Fruit fly (Drosophila melanogaster): ENCODE data around the gene ppk.
A peak's percentile ranks its signal among the peaks of the same experiment; 100 is the strongest.

Gene ppk

dm6 chr2L:14394298-14395064, 13.5 kb upstream of the ppk start:
- peak; percentile 7 for TF ChIP-seq toe (GFP tag; optimal IDR thresholded peaks at IDR 0.05)
- peak; percentile 59 for TF ChIP-seq CG7101 (tag; optimal IDR thresholded peaks at IDR 0.05)
- TF ChIP-seq Crg-1 (GFP tag; optimal IDR thresholded peaks at IDR 0.05), result no peak
- peak; percentile 43 for TF ChIP-seq pad (GFP tag; optimal IDR thresholded peaks at IDR 0.05)
- peak; percentile 24 for TF ChIP-seq Clk (GFP tag; optimal IDR thresholded peaks at IDR 0.05)
- no peak for TF ChIP-seq Mnt (GFP tag; optimal IDR thresholded peaks at IDR 0.05)
- peak; percentile 60 for TF ChIP-seq tj (GFP tag; optimal IDR thresholded peaks at IDR 0.05)
- no peak for TF ChIP-seq kay (GFP tag; ENCODE audit: borderline replicate concordance)
- peak; percentile 58 for TF ChIP-seq cic (GFP tag; optimal IDR thresholded peaks at IDR 0.05)
- TF ChIP-seq bab1 (GFP tag; optimal IDR thresholded peaks at IDR 0.05), result peak; percentile 11
- TF ChIP-seq cnc (optimal IDR thresholded peaks at IDR 0.05), result no peak
- peak; percentile 36 for TF ChIP-seq CG14711 (tag; optimal IDR thresholded peaks at IDR 0.05)
- TF ChIP-seq Hr96 (GFP tag; optimal IDR thresholded peaks at IDR 0.05), result peak; percentile 41
- no peak for TF ChIP-seq CG1620 (GFP tag; optimal IDR thresholded peaks at IDR 0.05)
- peak; percentile 35 for TF ChIP-seq CG7045 (GFP tag; optimal IDR thresholded peaks at IDR 0.05)
- peak; percentile 61 for TF ChIP-seq CG11617 (GFP tag; optimal IDR thresholded peaks at IDR 0.05)
- TF ChIP-seq CG12768 (GFP tag; optimal IDR thresholded peaks at IDR 0.05), result no peak
- TF ChIP-seq CG33017 (tag; optimal IDR thresholded peaks at IDR 0.05), result peak; percentile 48
- TF ChIP-seq ovo (GFP tag; optimal IDR thresholded peaks at IDR 0.05), result no peak
- peak; percentile 35 for TF ChIP-seq CG5204 (GFP tag; optimal IDR thresholded peaks at IDR 0.05)

dm6 chr2L:14393527-14393926, 12.6 kb upstream of the ppk start:
- peak; percentile 62 for TF ChIP-seq kay (GFP tag; ENCODE audit: borderline replicate concordance)
- no peak for TF ChIP-seq CG7101 (tag; optimal IDR thresholded peaks at IDR 0.05)

dm6 chr2L:14388448-14388847, 7.5 kb upstream of the ppk start:
- TF ChIP-seq CG5204 (GFP tag; optimal IDR thresholded peaks at IDR 0.05), result no peak
- no peak for TF ChIP-seq ovo (GFP tag; optimal IDR thresholded peaks at IDR 0.05)
- TF ChIP-seq bab1 (GFP tag; optimal IDR thresholded peaks at IDR 0.05), result no peak

dm6 chr2L:14386522-14386921, 5.5 kb upstream of the ppk start:
- TF ChIP-seq cnc (optimal IDR thresholded peaks at IDR 0.05), result no peak

dm6 chr2L:14381881-14382280, 909 bp upstream of the ppk start:
- no peak for TF ChIP-seq Mnt (GFP tag; optimal IDR thresholded peaks at IDR 0.05)
- no peak for TF ChIP-seq ovo (GFP tag; optimal IDR thresholded peaks at IDR 0.05)
- TF ChIP-seq CG14711 (tag; optimal IDR thresholded peaks at IDR 0.05), result no peak
- TF ChIP-seq CG1620 (GFP tag; optimal IDR thresholded peaks at IDR 0.05), result no peak
- no peak for TF ChIP-seq tj (GFP tag; optimal IDR thresholded peaks at IDR 0.05)
- TF ChIP-seq CG33017 (tag; optimal IDR thresholded peaks at IDR 0.05), result no peak
- no peak for TF ChIP-seq Clk (GFP tag; optimal IDR thresholded peaks at IDR 0.05)

dm6 chr2L:14376484-14377254, 4.3 kb downstream of the ppk start:
- TF ChIP-seq bab1 (GFP tag; optimal IDR thresholded peaks at IDR 0.05) (no peak), tj (GFP tag; optimal IDR thresholded peaks at IDR 0.05) (no peak), CG11617 (GFP tag; optimal IDR thresholded peaks at IDR 0.05) (no peak), CG12768 (GFP tag; optimal IDR thresholded peaks at IDR 0.05) (no peak), ovo (GFP tag; optimal IDR thresholded peaks at IDR 0.05) (no peak), CG14711 (tag; optimal IDR thresholded peaks at IDR 0.05) (no peak), Clk (GFP tag; optimal IDR thresholded peaks at IDR 0.05) (no peak), CG33017 (tag; optimal IDR thresholded peaks at IDR 0.05) (no peak), cic (GFP tag; optimal IDR thresholded peaks at IDR 0.05) (no peak), Crg-1 (GFP tag; optimal IDR thresholded peaks at IDR 0.05) (no peak), pad (GFP tag; optimal IDR thresholded peaks at IDR 0.05) (no peak), toe (GFP tag; optimal IDR thresholded peaks at IDR 0.05) (no peak), CG7101 (tag; optimal IDR thresholded peaks at IDR 0.05) (no peak), Hr96 (GFP tag; optimal IDR thresholded peaks at IDR 0.05) (no peak), CG7045 (GFP tag; optimal IDR thresholded peaks at IDR 0.05) (no peak), kay (GFP tag; ENCODE audit: borderline replicate concordance) (no peak), Mnt (GFP tag; optimal IDR thresholded peaks at IDR 0.05) (no peak), cnc (optimal IDR thresholded peaks at IDR 0.05) (no peak)

- TF ChIP-seq CG33017 (tag; optimal IDR thresholded peaks at IDR 0.05), result no peak
- no peak for TF ChIP-seq Clk (GFP tag; optimal IDR thresholded peaks at IDR 0.05)
- no peak for TF ChIP-seq cnc (optimal IDR thresholded peaks at IDR 0.05)
- TF ChIP-seq bab1 (GFP tag; optimal IDR thresholded peaks at IDR 0.05), result no peak
- TF ChIP-seq Crg-1 (GFP tag; optimal IDR thresholded peaks at IDR 0.05), result no peak
- no peak for TF ChIP-seq kay (GFP tag; ENCODE audit: borderline replicate concordance)
- TF ChIP-seq Hr96 (GFP tag; optimal IDR thresholded peaks at IDR 0.05), result no peak
- no peak for TF ChIP-seq CG11617 (GFP tag; optimal IDR thresholded peaks at IDR 0.05)
- no peak for TF ChIP-seq CG5204 (GFP tag; optimal IDR thresholded peaks at IDR 0.05)
- TF ChIP-seq CG14711 (tag; optimal IDR thresholded peaks at IDR 0.05), result no peak
- no peak for TF ChIP-seq cic (GFP tag; optimal IDR thresholded peaks at IDR 0.05)
- no peak for TF ChIP-seq CG7045 (GFP tag; optimal IDR thresholded peaks at IDR 0.05)
- TF ChIP-seq Mnt (GFP tag; optimal IDR thresholded peaks at IDR 0.05), result no peak
- TF ChIP-seq tj (GFP tag; optimal IDR thresholded peaks at IDR 0.05), result no peak
Observed at dm6 chr2L:14374024-14374423, 6.9 kb downstream of the ppk start.
